Fruit fly (Drosophila melanogaster): ENCODE measurements around the gene cv-d.

DNA sequence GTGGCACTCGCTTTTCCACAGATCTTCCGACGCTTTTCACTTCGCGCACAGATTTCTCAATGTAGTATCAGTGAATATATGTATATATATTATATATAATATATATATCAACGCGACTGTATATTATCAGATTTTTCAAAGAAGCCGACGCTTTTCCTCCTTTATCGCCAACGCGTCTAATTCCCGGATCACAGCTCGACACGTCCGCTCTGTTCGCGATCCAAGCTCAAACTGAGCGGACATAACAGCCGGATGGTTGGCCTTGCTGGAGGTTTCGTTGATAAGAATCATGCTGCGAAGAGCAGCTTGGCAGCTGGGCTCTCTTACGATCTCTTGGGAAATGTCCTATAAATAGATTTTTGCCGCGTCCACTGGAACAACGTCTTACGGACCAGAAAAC, at the start of gene cv-d:
- TF ChIP-seq CG10669 (GFP tag; optimal IDR thresholded peaks at IDR 0.05) (no peak), CG31627 (GFP tag; optimal IDR thresholded peaks at IDR 0.05) (no peak), spab (GFP tag; optimal IDR thresholded peaks at IDR 0.05) (no peak)
